Worm (Caenorhabditis elegans) whole organism, young adult: Measurements from ENCODE around the gene gsy-1.

Source experiments
- C06A6.2 ChIP-seq: fragments of 200-800 bp; sonication (Bioruptor generic); conservative IDR thresholded peaks from 2 replicates; pipeline ENCODE4 v1.3.6; 2022; ENCODE audit warnings: missing genetic modification characterization, missing compliant biosample characterization
- D2030.7 ChIP-seq: fragments of 200-800 bp; sonication (Bioruptor generic); IDR thresholded peaks from 2 replicates; pipeline ENCODE4 v1.3.6; 2022; ENCODE audit warnings: missing genetic modification reagents, missing genetic modification characterization, missing compliant biosample characterization
- F33H1.4 ChIP-seq: fragments of 200-800 bp; sonication (Bioruptor generic); IDR thresholded peaks from 2 replicates; pipeline ENCODE4 v1.3.6; 2022; ENCODE audit warnings: missing genetic modification reagents, missing genetic modification characterization, missing compliant biosample characterization
- F49E8.2 ChIP-seq: sonication (generic microtip); optimal IDR thresholded peaks from 3 replicates; lab custom pipeline; 2017; ENCODE audit warnings: missing genetic modification characterization, mild to moderate bottlenecking, missing compliant biosample characterization, antibody characterized with exemption, moderate library complexity; ENCODE audit not compliant: insufficient read depth
- Y56A3A.18 ChIP-seq: fragments of 200-800 bp; sonication (Bioruptor generic); IDR thresholded peaks from 2 replicates; pipeline ENCODE4 v1.3.6; 2022; ENCODE audit warnings: missing genetic modification reagents, missing genetic modification characterization, missing compliant biosample characterization
- Y95B8A.8 ChIP-seq: fragments of 200-800 bp; sonication (Bioruptor generic); IDR thresholded peaks from 2 replicates; pipeline ENCODE4 v1.3.6; 2022; ENCODE audit warnings: missing genetic modification reagents, missing genetic modification characterization, missing compliant biosample characterization
- ZK185.1 ChIP-seq: sonication (generic microtip); optimal IDR thresholded peaks from 2 replicates; lab custom pipeline; 2016; ENCODE audit warnings: mild to moderate bottlenecking, missing genetic modification characterization, missing compliant biosample characterization; ENCODE audit not compliant: poor library complexity, severe bottlenecking
- attf-3 ChIP-seq: fragments of 200-800 bp; sonication (Bioruptor generic); conservative IDR thresholded peaks from 2 replicates; pipeline ENCODE4 v1.3.6; 2022; ENCODE audit warnings: missing genetic modification reagents, missing genetic modification characterization, missing compliant biosample characterization
- attf-5 ChIP-seq: fragments of 200-800 bp; sonication (Bioruptor generic); optimal IDR thresholded peaks from 2 replicates; lab custom pipeline; 2018; ENCODE audit warnings: mild to moderate bottlenecking, missing genetic modification characterization, missing compliant biosample characterization
- attf-6 ChIP-seq: fragments of 200-800 bp; sonication (Bioruptor generic); IDR thresholded peaks from 2 replicates; pipeline ENCODE4 v1.3.6; 2022; ENCODE audit warnings: missing genetic modification reagents, missing genetic modification characterization, missing compliant biosample characterization
- bed-1 ChIP-seq: fragments of 200-800 bp; sonication (Bioruptor generic); IDR thresholded peaks from 2 replicates; pipeline ENCODE4 v1.3.6; 2022; ENCODE audit warnings: missing genetic modification reagents, missing genetic modification characterization, missing compliant biosample characterization
- ceh-40 ChIP-seq: fragments of 200-800 bp; sonication (Bioruptor generic); IDR thresholded peaks from 2 replicates; pipeline ENCODE4 v1.3.6; 2022; ENCODE audit warnings: missing genetic modification characterization, missing compliant biosample characterization
- ceh-58 ChIP-seq: fragments of 200-800 bp; sonication (Bioruptor generic); IDR thresholded peaks from 2 replicates; pipeline ENCODE4 v1.3.6; 2022; ENCODE audit warnings: missing genetic modification characterization, missing compliant biosample characterization
- ceh-91 ChIP-seq: fragments of 200-800 bp; sonication (Bioruptor generic); IDR thresholded peaks from 2 replicates; pipeline ENCODE4 v1.3.6; 2022; ENCODE audit warnings: missing genetic modification reagents, missing genetic modification characterization, missing compliant biosample characterization
- die-1 ChIP-seq: sonication (generic microtip); optimal IDR thresholded peaks from 2 replicates; lab custom pipeline; 2016; ENCODE audit warnings: missing genotype, mild to moderate bottlenecking, missing genetic modification characterization, missing compliant biosample characterization
- dox-1 ChIP-seq: fragments of 200-800 bp; sonication (Bioruptor generic); IDR thresholded peaks from 2 replicates; pipeline ENCODE4 v1.3.6; 2022; ENCODE audit warnings: missing genetic modification reagents, missing genetic modification characterization, missing compliant biosample characterization
- dpff-1 ChIP-seq: sonication (generic microtip); optimal IDR thresholded peaks from 2 replicates; lab custom pipeline; 2017; ENCODE audit warnings: mild to moderate bottlenecking, missing genetic modification characterization, missing compliant biosample characterization
- dpl-1 ChIP-seq: fragments of 150-350 bp; optimal IDR thresholded peaks from 2 replicates; lab custom pipeline; 2014; ENCODE audit warnings: missing biosample characterization, missing genetic modification reagents, missing genetic modification characterization
- efl-1 ChIP-seq: fragments of 150-350 bp; optimal IDR thresholded peaks from 2 replicates; lab custom pipeline; 2014; ENCODE audit warnings: missing biosample characterization, missing genetic modification reagents, missing genetic modification characterization
- hsf-1 ChIP-seq: fragments of 200-800 bp; sonication (Bioruptor generic); IDR thresholded peaks from 2 replicates; pipeline ENCODE4 v1.3.6; 2022; ENCODE audit warnings: missing genetic modification reagents, missing genetic modification characterization, missing compliant biosample characterization
- let-607 ChIP-seq, 2 experiments: fragments of 200-800 bp in 1 of 2; sonication (Bioruptor generic) in 1 of 2; sonication (generic microtip) in 1 of 2; optimal IDR thresholded peaks; 2 replicates each; lab custom pipeline; 2016 to 2018; ENCODE audit warnings: mild to moderate bottlenecking in 2 of 2, missing compliant biosample characterization in 2 of 2, missing genetic modification characterization in 2 of 2, moderate library complexity in 2 of 2, missing genotype in 1 of 2
- lin-35 ChIP-seq, 3 experiments: fragments of 150-350 bp in 2 of 3; sonication (generic microtip) in 1 of 3; optimal IDR thresholded peaks; 2 replicates each; lab custom pipeline; 2014 to 2018; ENCODE audit warnings: missing biosample characterization in 3 of 3, missing genetic modification characterization in 3 of 3, missing genetic modification reagents in 3 of 3
- lin-54 ChIP-seq: fragments of 200-800 bp; sonication (Bioruptor generic); optimal IDR thresholded peaks from 2 replicates; lab custom pipeline; 2018; ENCODE audit warnings: mild to moderate bottlenecking, missing genetic modification characterization, missing compliant biosample characterization
- lsl-1 ChIP-seq: fragments of 200-800 bp; sonication (Bioruptor generic); optimal IDR thresholded peaks from 2 replicates; lab custom pipeline; 2018; ENCODE audit warnings: mild to moderate bottlenecking, missing genetic modification characterization, moderate library complexity, missing compliant biosample characterization
- madf-10 ChIP-seq: sonication (generic microtip); optimal IDR thresholded peaks from 2 replicates; lab custom pipeline; 2016; ENCODE audit warnings: mild to moderate bottlenecking, missing genetic modification characterization, missing compliant biosample characterization
- madf-6 ChIP-seq: fragments of 200-800 bp; sonication (Bioruptor generic); IDR thresholded peaks from 2 replicates; pipeline ENCODE4 v1.3.6; 2022; ENCODE audit warnings: missing genetic modification reagents, missing genetic modification characterization, missing compliant biosample characterization
- madf-8 ChIP-seq: fragments of 200-800 bp; sonication (Bioruptor generic); conservative IDR thresholded peaks from 2 replicates; pipeline ENCODE4 v1.3.6; 2022; ENCODE audit warnings: missing genetic modification reagents, missing genetic modification characterization, missing compliant biosample characterization
- mcd-1 ChIP-seq: fragments of 200-800 bp; sonication (Bioruptor generic); IDR thresholded peaks from 2 replicates; pipeline ENCODE4 v1.3.6; 2022; ENCODE audit warnings: missing genetic modification reagents, missing genetic modification characterization, missing compliant biosample characterization
- mes-4 ChIP-seq: sonication (generic microtip); optimal IDR thresholded peaks from 2 replicates; lab custom pipeline; 2016; ENCODE audit warnings: missing genotype, missing genetic modification characterization, missing compliant biosample characterization
- mxl-1 ChIP-seq: sonication (generic microtip); optimal IDR thresholded peaks from 2 replicates; lab custom pipeline; 2016; ENCODE audit warnings: missing genetic modification characterization, missing compliant biosample characterization
- nfyb-1 ChIP-seq: fragments of 200-800 bp; sonication (Bioruptor generic); IDR thresholded peaks from 2 replicates; pipeline ENCODE4 v1.3.6; 2022; ENCODE audit warnings: missing genetic modification reagents, missing genetic modification characterization, missing compliant biosample characterization
- pbrm-1 ChIP-seq: fragments of 200-800 bp; sonication (Bioruptor generic); IDR thresholded peaks from 2 replicates; pipeline ENCODE4 v1.3.6; 2022; ENCODE audit warnings: missing genetic modification reagents, missing genetic modification characterization, missing compliant biosample characterization
- rcor-1 ChIP-seq: fragments of 200-800 bp; sonication (Bioruptor generic); IDR thresholded peaks from 2 replicates; pipeline ENCODE4 v1.3.6; 2022; ENCODE audit warnings: missing genetic modification reagents, missing genetic modification characterization, missing compliant biosample characterization
- rec-8 ChIP-seq, 2 experiments: sonication (generic microtip); optimal IDR thresholded peaks; 2 replicates each; lab custom pipeline; 2016; ENCODE audit warnings: mild to moderate bottlenecking in 2 of 2, missing genetic modification characterization in 2 of 2, missing genetic modification reagents in 2 of 2, missing genotype in 2 of 2, missing biosample characterization in 1 of 2, missing compliant biosample characterization in 1 of 2, moderate library complexity in 1 of 2
- repo-1 ChIP-seq: sonication (generic microtip); optimal IDR thresholded peaks from 2 replicates; lab custom pipeline; 2017; ENCODE audit warnings: mild to moderate bottlenecking, missing genetic modification characterization, missing compliant biosample characterization
- rpc-1 ChIP-seq, 2 experiments: fragments of 150-350 bp in 1 of 2; sonication (generic microtip) in 1 of 2; optimal IDR thresholded peaks; 2 replicates each; lab custom pipeline; 2014 to 2018; ENCODE audit warnings: missing biosample characterization in 1 of 2, missing genetic modification characterization in 1 of 2, missing genetic modification reagents in 1 of 2, missing genotype in 1 of 2
- snpc-1.1 ChIP-seq: sonication (generic microtip); optimal IDR thresholded peaks from 2 replicates; lab custom pipeline; 2017; ENCODE audit warnings: missing genetic modification characterization, mild to moderate bottlenecking, missing compliant biosample characterization, antibody characterized with exemption, moderate library complexity, missing genotype, missing genetic modification reagents; ENCODE audit not compliant: insufficient read depth
- snpc-3.4 ChIP-seq: sonication (generic microtip); optimal IDR thresholded peaks from 2 replicates; lab custom pipeline; 2017; ENCODE audit warnings: missing genetic modification characterization, mild to moderate bottlenecking, missing compliant biosample characterization, antibody characterized with exemption, moderate library complexity, missing genotype, missing genetic modification reagents
- snpc-4 ChIP-seq, 5 experiments: fragments of 150-350 bp in 1 of 5; sonication (generic microtip) in 4 of 5; optimal IDR thresholded peaks; 2 replicates each; lab custom pipeline; 2014 to 2018; ENCODE audit warnings: missing genetic modification characterization in 5 of 5, missing biosample characterization in 3 of 5, antibody characterized with exemption in 2 of 5, mild to moderate bottlenecking in 2 of 5, missing compliant biosample characterization in 2 of 5, missing genotype in 2 of 5, moderate library complexity in 2 of 5, missing genetic modification reagents in 1 of 5
- tbx-9 ChIP-seq: sonication (generic microtip); optimal IDR thresholded peaks from 2 replicates; lab custom pipeline; 2016; ENCODE audit warnings: borderline replicate concordance, missing genetic modification characterization, inconsistent platforms, missing compliant biosample characterization
- tlf-1 ChIP-seq: fragments of 200-800 bp; sonication (Bioruptor generic); optimal IDR thresholded peaks from 2 replicates; lab custom pipeline; 2018; ENCODE audit warnings: mild to moderate bottlenecking, missing genetic modification characterization, missing compliant biosample characterization
- unc-130 ChIP-seq: sonication (generic microtip); optimal IDR thresholded peaks from 2 replicates; lab custom pipeline; 2016; ENCODE audit warnings: missing genetic modification reagents, missing genetic modification characterization, missing compliant biosample characterization
- xnd-1 ChIP-seq: sonication (generic microtip); optimal IDR thresholded peaks from 2 replicates; lab custom pipeline; 2016; ENCODE audit warnings: missing genotype, missing genetic modification reagents, missing genetic modification characterization, missing compliant biosample characterization
- ztf-18 ChIP-seq: sonication (generic microtip); optimal IDR thresholded peaks from 2 replicates; lab custom pipeline; 2016; ENCODE audit warnings: missing genotype, mild to moderate bottlenecking, missing genetic modification characterization, missing compliant biosample characterization
- ztf-26 ChIP-seq: sonication (generic microtip); optimal IDR thresholded peaks from 2 replicates; lab custom pipeline; 2017; ENCODE audit warnings: missing genetic modification characterization, missing compliant biosample characterization
- ztf-28 ChIP-seq: fragments of 200-800 bp; sonication (Bioruptor generic); IDR thresholded peaks from 2 replicates; pipeline ENCODE4 v1.3.6; 2022; ENCODE audit warnings: missing genetic modification reagents, missing genetic modification characterization, missing compliant biosample characterization

gsy-1 gene

ce11 chrII:12880406-12880805 is 2.5 kb upstream of the gsy-1 start, which contains the start of gene F35C5.1:
Gene F35C5.1, plus strand, starts transcription at chrII:12880804.
- TF ChIP-seq rcor-1 (GFP tag; lab: Robert Waterston, UW) = peak; percentile 20; the same call in 1 of the 2 replicates
- no peak for TF ChIP-seq tlf-1 (GFP tag; lab: Kevin White, UChicago)
- no peak for TF ChIP-seq attf-5 (GFP tag; lab: Kevin White, UChicago)
- no peak for TF ChIP-seq ceh-58 (GFP tag; lab: Robert Waterston, UW)
- TF ChIP-seq Y56A3A.18 (GFP tag; lab: Robert Waterston, UW) = no peak
- TF ChIP-seq mcd-1 (GFP tag; lab: Robert Waterston, UW) = peak; percentile 43; the same call in 1 of the 2 replicates
- TF ChIP-seq snpc-1.1 (tag; lab: Kevin White, UChicago) = peak; percentile 34
- TF ChIP-seq ztf-18 (tag; lab: Kevin White, UChicago) = no peak
- no peak for TF ChIP-seq rec-8 (tag; optimal IDR thresholded peaks at IDR 0.05; lab: Kevin White, UChicago)
- no peak for TF ChIP-seq mxl-1 (tag; lab: Kevin White, UChicago)
- peak; percentile 64 for TF ChIP-seq F49E8.2 (tag; lab: Kevin White, UChicago)
- TF ChIP-seq ceh-40 (GFP tag; lab: Robert Waterston, UW) = no peak
- TF ChIP-seq dpff-1 (tag; lab: Kevin White, UChicago) = no peak
- TF ChIP-seq pbrm-1 (GFP tag; lab: Robert Waterston, UW) = 0 out of 2 replicates have a peak, but pooled peaks have one; percentile 15
- peak; percentile 67 for TF ChIP-seq lin-54 (GFP tag; lab: Kevin White, UChicago)
- no peak for TF ChIP-seq mes-4
- peak in 1 of 3 experiments; percentile 11 for TF ChIP-seq lin-35 (GFP tag; optimal IDR thresholded peaks at IDR 0.05; lab: Kevin White, UChicago)
- no peak for TF ChIP-seq ZK185.1 (tag; lab: Kevin White, UChicago)
- peak; percentile 77 for TF ChIP-seq snpc-3.4 (tag; lab: Kevin White, UChicago)
- TF ChIP-seq bed-1 (GFP tag; lab: Robert Waterston, UW) = no peak
- peak; percentile 94 for TF ChIP-seq lsl-1 (GFP tag; lab: Kevin White, UChicago)
- TF ChIP-seq ceh-91 = peak; percentile 72
- peak; percentile 83 for TF ChIP-seq madf-8 (GFP tag; lab: Robert Waterston, UW)
- 0 out of 2 replicates have a peak, but pooled peaks have one; percentile 46 for TF ChIP-seq Y95B8A.8
- TF ChIP-seq snpc-4 (GFP tag; optimal IDR thresholded peaks at IDR 0.05; lab: Kevin White, UChicago) = peak; percentile 24
- TF ChIP-seq snpc-4 (tag; optimal IDR thresholded peaks at IDR 0.05; lab: Kevin White, UChicago) = peak in 2 of 4 experiments; percentile 18 to 30
- TF ChIP-seq let-607 (tag; optimal IDR thresholded peaks at IDR 0.05; lab: Kevin White, UChicago) = no peak
- TF ChIP-seq xnd-1 (tag; lab: Kevin White, UChicago) = peak; percentile 88
- TF ChIP-seq unc-130 (GFP tag; lab: Kevin White, UChicago) = peak; percentile 20
- peak; percentile 78 for TF ChIP-seq D2030.7 (GFP tag; lab: Robert Waterston, UW)
- TF ChIP-seq ztf-26 (tag; lab: Kevin White, UChicago) = no peak
- no peak for TF ChIP-seq rpc-1 (optimal IDR thresholded peaks at IDR 0.05; lab: Kevin White, UChicago)
- TF ChIP-seq rpc-1 (tag; optimal IDR thresholded peaks at IDR 0.05; lab: Kevin White, UChicago) = no peak
- peak; percentile 76 for TF ChIP-seq dpl-1 (GFP tag; lab: Kevin White, UChicago)
- TF ChIP-seq nfyb-1 (GFP tag; lab: Robert Waterston, UW) = 0 out of 2 replicates have a peak, but pooled peaks have one; percentile 20
- TF ChIP-seq C06A6.2 (GFP tag; lab: Robert Waterston, UW) = no peak
- TF ChIP-seq die-1 (tag; lab: Kevin White, UChicago) = no peak
- peak; percentile 95 for TF ChIP-seq madf-6 (GFP tag; lab: Robert Waterston, UW)
- no peak for TF ChIP-seq ztf-28 (GFP tag; lab: Robert Waterston, UW)
- peak; percentile 87 for TF ChIP-seq efl-1 (GFP tag; lab: Kevin White, UChicago)
- TF ChIP-seq attf-3 (GFP tag; lab: Robert Waterston, UW) = 0 out of 2 replicates have a peak, but pooled peaks have one; percentile 18
- TF ChIP-seq repo-1 (tag; lab: Kevin White, UChicago) = no peak
- TF ChIP-seq attf-6 (GFP tag; lab: Robert Waterston, UW) = no peak
- peak; percentile 96 for TF ChIP-seq F33H1.4 (GFP tag; lab: Robert Waterston, UW)
- TF ChIP-seq tbx-9 (tag; lab: Kevin White, UChicago) = no peak
- no peak for TF ChIP-seq madf-10 (tag; lab: Kevin White, UChicago)
- TF ChIP-seq hsf-1 (GFP tag; lab: Robert Waterston, UW) = peak; percentile 97
- TF ChIP-seq dox-1 (GFP tag; lab: Robert Waterston, UW) = peak; percentile 68; the same call in 1 of the 2 replicates
